Worm (Caenorhabditis elegans): ENCODE measurements around the gene ZK105.8.

Gene ZK105.8

DNA sequence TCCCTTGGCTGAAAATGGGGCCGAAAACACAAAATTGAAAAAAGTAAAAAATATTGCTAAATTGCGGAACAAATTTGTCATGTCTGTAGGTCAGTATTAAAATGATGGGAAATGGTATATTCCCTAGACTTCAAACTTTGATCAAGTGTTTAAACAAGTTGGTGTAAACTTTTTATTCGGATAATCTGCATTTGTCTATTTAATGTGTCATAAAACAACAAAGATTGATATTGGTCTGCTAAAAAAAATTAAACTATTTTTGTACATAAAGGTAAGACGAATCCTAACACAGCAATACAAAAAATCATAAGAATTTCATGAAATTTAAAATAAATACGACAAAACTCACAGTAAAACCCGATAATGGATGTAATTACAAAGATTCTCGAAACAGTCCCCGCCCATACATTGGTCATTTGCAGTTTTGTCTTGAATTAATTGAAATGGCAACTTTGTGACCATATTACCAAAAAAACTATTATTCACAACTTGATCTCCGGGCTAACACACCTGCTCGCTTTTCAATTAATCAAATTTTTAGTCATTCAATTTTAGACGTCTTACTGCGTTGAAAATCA, at the start of gene ZK105.8, which contains the start of gene ZK105.6:
ZK105.8 (plus strand) TSS at position 528 of the 578 bp plus-strand sequence.
ZK105.6 (minus strand) TSS at position 101 of the 578 bp plus-strand sequence.
- TF ChIP-seq cog-1 (tag; optimal IDR thresholded peaks at IDR 0.05) = no peak
- no peak for TF ChIP-seq ref-1 (GFP tag; conservative IDR thresholded peaks at IDR 0.05)
- TF ChIP-seq ztf-29 (GFP tag; IDR thresholded peaks at IDR 0.05) = no peak
- no peak for TF ChIP-seq klf-2 (GFP tag; conservative IDR thresholded peaks at IDR 0.05)
- no peak for TF ChIP-seq tab-1 (GFP tag; IDR thresholded peaks at IDR 0.05)
- no peak for TF ChIP-seq T22C8.4 (GFP tag; IDR thresholded peaks at IDR 0.05)
- TF ChIP-seq flt-1 (GFP tag; IDR thresholded peaks at IDR 0.05) = no peak
- TF ChIP-seq med-1 (GFP tag; optimal IDR thresholded peaks at IDR 0.05; ENCODE audit: insufficient read depth) = no peak
- TF ChIP-seq ztf-23 (GFP tag; IDR thresholded peaks at IDR 0.05) = no peak

DNA sequence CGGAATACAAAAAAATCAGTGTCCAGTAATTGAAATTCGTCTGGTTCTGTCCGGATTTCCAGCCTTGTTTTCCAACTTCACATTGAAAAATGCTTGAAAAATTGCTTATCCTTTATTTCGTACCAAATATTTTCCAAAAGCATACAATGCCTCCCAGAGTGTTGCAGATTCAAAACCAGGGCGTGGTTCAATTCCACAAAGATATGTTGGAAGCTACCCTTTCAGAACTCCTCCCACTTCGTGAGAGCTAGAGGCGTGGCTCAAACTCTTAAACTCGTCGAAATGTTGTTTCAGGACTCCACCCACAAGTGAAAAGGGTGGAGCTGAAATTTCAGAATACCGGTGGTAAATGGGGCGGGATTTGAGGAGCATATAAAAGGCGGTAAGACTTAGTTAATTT, 48.4 kb upstream of the ZK105.8 start, which contains the start of gene C12D5.3:
C12D5.3 (plus strand) TSS at position 301 of the 400 bp plus-strand sequence.
- TF ChIP-seq flt-1 (GFP tag; IDR thresholded peaks at IDR 0.05) (no peak), klf-2 (GFP tag; conservative IDR thresholded peaks at IDR 0.05) (no peak), cog-1 (tag; optimal IDR thresholded peaks at IDR 0.05) (no peak), ztf-23 (GFP tag; IDR thresholded peaks at IDR 0.05) (no peak), tab-1 (GFP tag; IDR thresholded peaks at IDR 0.05) (no peak), ztf-29 (GFP tag; IDR thresholded peaks at IDR 0.05) (no peak), ref-1 (GFP tag; conservative IDR thresholded peaks at IDR 0.05) (no peak), med-1 (GFP tag; optimal IDR thresholded peaks at IDR 0.05; ENCODE audit: insufficient read depth) (no peak), T22C8.4 (GFP tag; IDR thresholded peaks at IDR 0.05) (no peak)

DNA sequence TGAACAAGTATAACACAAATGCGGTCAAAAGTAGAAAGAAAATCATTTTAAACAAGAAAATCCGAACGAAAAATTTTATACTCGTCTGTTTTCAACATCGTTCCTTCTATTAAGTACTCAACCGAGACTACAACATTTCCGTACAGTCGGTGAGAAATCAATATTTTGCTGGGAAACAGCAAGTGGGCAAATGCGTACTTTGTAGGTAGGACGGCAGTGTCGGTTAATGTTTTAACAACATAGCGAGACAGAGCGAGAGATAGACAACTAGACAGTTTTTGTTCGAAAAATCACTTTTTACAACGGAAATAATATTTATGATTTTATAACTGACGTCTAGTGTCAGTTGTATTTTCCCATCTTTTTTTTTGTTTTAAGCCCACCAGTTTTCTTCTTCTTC, 42.9 kb upstream of the ZK105.8 start, which contains the start of gene cyp-33A1:
cyp-33A1 (minus strand) TSS at position 72 of the 400 bp plus-strand sequence.
- no peak for TF ChIP-seq ztf-29 (GFP tag; IDR thresholded peaks at IDR 0.05)
- TF ChIP-seq ref-1 (GFP tag; conservative IDR thresholded peaks at IDR 0.05) = no peak
- no peak for TF ChIP-seq T22C8.4 (GFP tag; IDR thresholded peaks at IDR 0.05)
- no peak for TF ChIP-seq cog-1 (tag; optimal IDR thresholded peaks at IDR 0.05)
- TF ChIP-seq ztf-23 (GFP tag; IDR thresholded peaks at IDR 0.05) = no peak
- no peak for TF ChIP-seq tab-1 (GFP tag; IDR thresholded peaks at IDR 0.05)
- TF ChIP-seq med-1 (GFP tag; optimal IDR thresholded peaks at IDR 0.05; ENCODE audit: insufficient read depth) = no peak
- TF ChIP-seq flt-1 (GFP tag; IDR thresholded peaks at IDR 0.05) = no peak
- no peak for TF ChIP-seq klf-2 (GFP tag; conservative IDR thresholded peaks at IDR 0.05)

DNA sequence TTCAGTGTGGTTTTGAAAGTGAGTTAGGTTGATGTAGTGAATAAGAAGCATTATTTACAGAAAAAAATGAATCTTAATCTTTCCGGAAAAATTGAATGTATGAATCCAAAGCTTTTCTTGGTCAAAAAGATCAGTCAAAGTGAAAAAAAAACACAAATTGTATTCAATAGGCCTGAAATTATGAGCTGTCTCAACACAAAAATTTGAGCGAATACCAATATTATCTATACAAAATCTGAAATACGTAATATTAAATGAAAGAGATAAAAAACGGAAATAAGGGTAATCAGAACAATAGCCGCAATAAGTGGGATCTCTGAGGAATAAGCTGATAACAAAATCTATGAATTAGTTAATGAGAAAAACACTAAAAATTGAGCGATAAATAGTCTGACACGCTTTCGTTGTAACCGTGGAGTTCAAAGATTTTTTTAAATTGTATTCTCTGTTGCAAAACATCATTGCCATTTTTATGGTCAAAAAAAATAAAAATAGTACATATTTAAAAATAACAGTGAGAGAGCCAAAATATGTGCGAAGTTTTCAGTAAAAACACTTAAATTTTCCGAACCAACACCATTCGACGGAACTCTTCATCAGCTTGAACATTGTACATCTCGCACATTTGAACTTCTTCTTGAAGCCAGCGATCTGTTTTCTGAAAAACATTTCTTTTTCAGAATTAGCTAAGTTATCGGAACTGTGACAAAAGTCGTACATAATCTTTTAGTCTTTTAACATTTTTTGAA, 40.2 kb upstream of the ZK105.8 start, which contains the start of gene sre-11:
sre-11 (minus strand) TSS at position 51 of the 749 bp plus-strand sequence.
- TF ChIP-seq med-1 (GFP tag; optimal IDR thresholded peaks at IDR 0.05; ENCODE audit: insufficient read depth) (no peak), ref-1 (GFP tag; conservative IDR thresholded peaks at IDR 0.05) (no peak), T22C8.4 (GFP tag; IDR thresholded peaks at IDR 0.05) (no peak), flt-1 (GFP tag; IDR thresholded peaks at IDR 0.05) (no peak), cog-1 (tag; optimal IDR thresholded peaks at IDR 0.05) (no peak), ztf-29 (GFP tag; IDR thresholded peaks at IDR 0.05) (no peak), ztf-23 (GFP tag; IDR thresholded peaks at IDR 0.05) (no peak), klf-2 (GFP tag; conservative IDR thresholded peaks at IDR 0.05) (no peak), tab-1 (GFP tag; IDR thresholded peaks at IDR 0.05) (no peak)

DNA sequence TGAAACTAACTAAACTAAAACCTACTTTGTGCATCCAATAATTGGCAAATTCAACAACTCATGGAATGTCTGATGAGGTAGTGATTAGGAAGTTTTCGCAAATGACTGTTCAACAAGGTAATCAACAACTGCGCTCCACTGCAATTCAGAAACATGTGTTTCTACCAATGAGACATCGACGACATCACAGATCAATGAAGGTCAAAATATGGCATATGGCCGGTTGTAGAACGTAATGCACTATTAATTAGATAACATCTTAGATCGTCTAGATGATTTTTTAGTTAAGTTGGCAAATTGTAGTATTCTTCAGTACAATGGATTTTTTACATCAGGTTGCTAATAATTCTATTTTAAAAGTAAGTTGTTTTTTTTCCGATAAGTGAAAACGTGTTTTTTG, 38.1 kb upstream of the ZK105.8 start, which contains the start of the genes nhr-94 and nhr-152:
nhr-94 (minus strand) TSS at position 147 of the 400 bp plus-strand sequence.
nhr-152 (plus strand) TSS at position 162 of the 400 bp plus-strand sequence.
- TF ChIP-seq klf-2 (GFP tag; conservative IDR thresholded peaks at IDR 0.05) (no peak), med-1 (GFP tag; optimal IDR thresholded peaks at IDR 0.05; ENCODE audit: insufficient read depth) (no peak), tab-1 (GFP tag; IDR thresholded peaks at IDR 0.05) (no peak), T22C8.4 (GFP tag; IDR thresholded peaks at IDR 0.05) (no peak), ztf-23 (GFP tag; IDR thresholded peaks at IDR 0.05) (no peak), ztf-29 (GFP tag; IDR thresholded peaks at IDR 0.05) (no peak), ref-1 (GFP tag; conservative IDR thresholded peaks at IDR 0.05) (no peak), flt-1 (GFP tag; IDR thresholded peaks at IDR 0.05) (no peak), cog-1 (tag; optimal IDR thresholded peaks at IDR 0.05) (no peak)

DNA sequence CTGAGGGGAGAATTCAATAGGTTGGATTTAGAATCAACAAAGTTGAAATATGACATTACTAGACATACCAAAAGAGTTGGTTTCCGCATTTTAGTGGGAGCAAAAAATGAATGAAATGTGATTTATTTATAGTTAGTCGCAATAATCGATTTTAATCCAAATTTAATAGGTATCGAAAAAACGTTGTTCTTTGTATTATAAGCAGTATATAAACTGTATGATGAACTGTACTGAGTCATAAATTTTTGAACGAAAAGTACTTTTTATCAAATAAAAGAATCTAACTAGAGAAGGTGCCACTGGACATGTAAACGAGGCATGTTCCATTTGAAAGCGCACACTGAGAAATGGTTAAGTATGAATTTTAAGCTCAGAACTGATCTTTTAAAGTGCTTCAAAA, 34.4 kb upstream of the ZK105.8 start, which contains the start of gene C12D5.9:
C12D5.9 (minus strand) TSS at position 101 of the 400 bp plus-strand sequence.
- TF ChIP-seq flt-1 (GFP tag; IDR thresholded peaks at IDR 0.05) = no peak

DNA sequence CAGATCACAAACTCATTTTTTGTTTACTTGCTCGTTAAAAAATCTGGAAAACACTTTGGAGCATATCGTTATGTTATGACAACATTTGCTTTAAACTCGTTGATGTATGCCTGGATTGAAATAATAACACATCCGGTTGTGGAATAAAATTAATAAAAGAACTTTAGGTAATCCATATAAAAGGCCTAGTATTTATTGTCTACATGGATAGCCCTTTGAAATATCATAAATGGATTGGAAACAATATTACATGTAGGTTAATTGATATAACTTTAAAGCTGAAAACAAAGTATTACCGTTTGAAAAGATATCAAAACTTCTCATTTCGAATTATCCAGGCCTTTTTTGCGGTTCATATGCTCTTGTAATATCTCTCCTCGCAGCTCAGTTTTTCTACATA, 33.7 kb upstream of the ZK105.8 start:
- no peak for TF ChIP-seq klf-2 (GFP tag; conservative IDR thresholded peaks at IDR 0.05)
- no peak for TF ChIP-seq cog-1 (tag; optimal IDR thresholded peaks at IDR 0.05)
- no peak for TF ChIP-seq tab-1 (GFP tag; IDR thresholded peaks at IDR 0.05)
- TF ChIP-seq ref-1 (GFP tag; conservative IDR thresholded peaks at IDR 0.05) = no peak
- no peak for TF ChIP-seq ztf-29 (GFP tag; IDR thresholded peaks at IDR 0.05)
- TF ChIP-seq med-1 (GFP tag; optimal IDR thresholded peaks at IDR 0.05; ENCODE audit: insufficient read depth) = no peak
- TF ChIP-seq ztf-23 (GFP tag; IDR thresholded peaks at IDR 0.05) = no peak
- TF ChIP-seq T22C8.4 (GFP tag; IDR thresholded peaks at IDR 0.05) = no peak

DNA sequence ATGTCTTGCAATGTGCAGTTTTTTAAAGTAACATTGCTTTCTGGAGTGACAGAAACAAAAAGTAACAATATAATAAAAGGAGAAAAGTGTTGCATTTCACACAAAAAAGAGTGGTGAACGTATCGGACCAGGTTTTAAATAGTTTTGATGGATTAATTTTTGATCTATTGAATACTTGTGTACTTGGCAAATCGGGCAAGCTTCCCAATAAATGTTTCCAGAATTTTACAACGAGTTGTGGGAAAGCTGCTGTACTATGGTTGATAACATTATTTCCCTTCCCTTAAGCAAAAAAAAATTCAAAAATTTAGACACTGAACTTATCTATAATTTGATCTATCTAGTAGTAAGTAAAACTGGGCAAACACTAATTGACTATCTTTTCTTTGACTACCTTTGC, 30.9 kb upstream of the ZK105.8 start, which contains the start of gene C12D5.10:
C12D5.10 (minus strand) TSS at position 101 of the 400 bp plus-strand sequence.
- TF ChIP-seq flt-1 (GFP tag; IDR thresholded peaks at IDR 0.05) (no peak), ref-1 (GFP tag; conservative IDR thresholded peaks at IDR 0.05) (no peak), tab-1 (GFP tag; IDR thresholded peaks at IDR 0.05) (no peak), med-1 (GFP tag; optimal IDR thresholded peaks at IDR 0.05; ENCODE audit: insufficient read depth) (no peak), T22C8.4 (GFP tag; IDR thresholded peaks at IDR 0.05) (no peak), ztf-23 (GFP tag; IDR thresholded peaks at IDR 0.05) (no peak), klf-2 (GFP tag; conservative IDR thresholded peaks at IDR 0.05) (no peak), cog-1 (tag; optimal IDR thresholded peaks at IDR 0.05) (no peak), ztf-29 (GFP tag; IDR thresholded peaks at IDR 0.05) (no peak)

DNA sequence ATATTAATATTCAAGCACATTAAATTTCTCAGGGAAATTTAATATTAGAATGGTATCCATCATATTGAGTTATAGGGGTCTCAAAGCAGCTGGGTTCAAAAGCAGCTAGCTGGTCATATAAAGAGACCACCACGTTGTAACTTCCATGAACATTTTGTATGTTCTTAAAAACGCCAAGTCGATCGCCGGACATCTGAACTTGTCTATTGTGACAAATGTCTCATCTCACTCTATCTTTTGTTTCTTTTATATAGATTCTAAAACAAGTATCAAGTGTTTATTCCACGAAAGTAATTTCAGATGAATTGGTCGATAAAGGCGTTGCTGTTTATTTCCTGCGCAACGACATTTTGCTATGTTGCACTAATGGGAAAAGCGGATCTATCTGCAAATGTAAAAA, 27.5 kb upstream of the ZK105.8 start, which contains the start of gene ZK105.3:
ZK105.3 (plus strand) TSS at position 301 of the 400 bp plus-strand sequence.
- TF ChIP-seq ztf-23 (GFP tag; IDR thresholded peaks at IDR 0.05) (no peak), ref-1 (GFP tag; conservative IDR thresholded peaks at IDR 0.05) (no peak), flt-1 (GFP tag; IDR thresholded peaks at IDR 0.05) (no peak), klf-2 (GFP tag; conservative IDR thresholded peaks at IDR 0.05) (no peak), tab-1 (GFP tag; IDR thresholded peaks at IDR 0.05) (no peak), med-1 (GFP tag; optimal IDR thresholded peaks at IDR 0.05; ENCODE audit: insufficient read depth) (no peak), cog-1 (tag; optimal IDR thresholded peaks at IDR 0.05) (no peak), ztf-29 (GFP tag; IDR thresholded peaks at IDR 0.05) (no peak), T22C8.4 (GFP tag; IDR thresholded peaks at IDR 0.05) (no peak)

Measured in whole organism, midembryonic.